Worm (Caenorhabditis elegans): ENCODE results near the gene ncap-1.

DNA sequence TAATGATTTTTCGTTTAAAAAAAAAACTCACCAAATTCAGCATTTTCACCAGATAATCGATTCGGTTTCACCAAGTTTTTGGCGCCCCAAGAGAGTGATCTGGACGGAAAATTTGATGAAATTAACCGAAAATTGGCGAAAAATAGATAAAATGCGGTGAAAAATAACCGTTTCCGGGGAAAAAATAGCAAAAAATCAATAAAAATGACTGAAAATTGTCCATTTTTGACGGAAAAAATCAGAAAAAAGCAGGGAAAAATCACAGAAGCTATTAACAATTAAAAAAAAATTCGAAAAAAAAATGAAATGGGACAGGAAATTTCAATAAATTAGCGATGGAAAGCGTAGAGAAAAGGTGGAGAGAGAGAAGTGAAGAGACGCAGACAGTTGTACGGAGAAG, 5.6 kb downstream of the ncap-1 start, which contains the start of gene ubc-15:
- no peak for TF ChIP-seq nhr-25 (tag; optimal IDR thresholded peaks at IDR 0.05)
- no peak for TF ChIP-seq zag-1 (tag; optimal IDR thresholded peaks at IDR 0.05)
- TF ChIP-seq snpc-4 (tag; optimal IDR thresholded peaks at IDR 0.05) = no peak
- TF ChIP-seq alr-1 (tag; optimal IDR thresholded peaks at IDR 0.05) = no peak
- TF ChIP-seq nhr-77 (tag; optimal IDR thresholded peaks at IDR 0.05) = no peak
- no peak for TF ChIP-seq fos-1 (tag; optimal IDR thresholded peaks at IDR 0.05)
- TF ChIP-seq nhr-10 (tag; optimal IDR thresholded peaks at IDR 0.05) = no peak
- TF ChIP-seq skn-1 (tag; optimal IDR thresholded peaks at IDR 0.05) = no peak
- no peak for TF ChIP-seq lin-13 (GFP tag; optimal IDR thresholded peaks at IDR 0.05)
